Worm (Caenorhabditis elegans): ENCODE data around the gene btf-1.

Gene btf-1

ce11 chrII:13199674-13200215 lies at the start of gene btf-1:
Gene btf-1 (plus strand): TSS chrII:13200165.
- TF ChIP-seq ceh-2 (tag; optimal IDR thresholded peaks at IDR 0.05) (peak; percentile 73), eyg-1 (tag; optimal IDR thresholded peaks at IDR 0.05) (peak; percentile 16), ztf-16 (tag; optimal IDR thresholded peaks at IDR 0.05) (peak; percentile 71), ceh-18 (tag; optimal IDR thresholded peaks at IDR 0.05) (peak; percentile 35), T23F11.4 (GFP tag; optimal IDR thresholded peaks at IDR 0.05) (peak; percentile 3), lin-11 (tag; optimal IDR thresholded peaks at IDR 0.05) (no peak), nfya-1 (tag; optimal IDR thresholded peaks at IDR 0.05) (peak; percentile 16), ahr-1 (tag; optimal IDR thresholded peaks at IDR 0.05) (peak; percentile 80), tbx-2 (tag; optimal IDR thresholded peaks at IDR 0.05) (peak; percentile 85), hlh-30 (tag; optimal IDR thresholded peaks at IDR 0.05; ENCODE audit: insufficient read depth) (no peak), ttx-3 (tag; optimal IDR thresholded peaks at IDR 0.05) (peak; percentile 34), gmeb-2 (tag; optimal IDR thresholded peaks at IDR 0.05) (no peak), K09A11.1 (tag; optimal IDR thresholded peaks at IDR 0.05; ENCODE audit: insufficient read depth) (no peak), ceh-34 (tag; optimal IDR thresholded peaks at IDR 0.05) (peak; percentile 42), hlh-6 (tag; optimal IDR thresholded peaks at IDR 0.05) (no peak), sox-2 (GFP tag; IDR thresholded peaks at IDR 0.05) (no peak), fkh-10 (GFP tag; optimal IDR thresholded peaks at IDR 0.05) (no peak), ref-2 (tag; optimal IDR thresholded peaks at IDR 0.05) (peak; percentile 82), F13H6.1 (tag; optimal IDR thresholded peaks at IDR 0.05) (peak; percentile 71), unc-42 (tag; optimal IDR thresholded peaks at IDR 0.05) (peak; percentile 19), ama-1 (optimal IDR thresholded peaks at IDR 0.05) (peak; percentile 81), Y22D7AL.16 (tag; optimal IDR thresholded peaks at IDR 0.05) (no peak), che-1 (tag; optimal IDR thresholded peaks at IDR 0.05) (no peak), pros-1 (tag; optimal IDR thresholded peaks at IDR 0.05) (no peak), madf-2 (tag; optimal IDR thresholded peaks at IDR 0.05) (peak; percentile 35), elt-2 (tag; optimal IDR thresholded peaks at IDR 0.05) (peak; percentile 81), K02D7.2 (tag; optimal IDR thresholded peaks at IDR 0.05) (no peak), nhr-11 (tag; optimal IDR thresholded peaks at IDR 0.05) (no peak), dmd-4 (tag; optimal IDR thresholded peaks at IDR 0.05; ENCODE audit: borderline replicate concordance) (no peak), unc-3 (GFP tag; conservative IDR thresholded peaks at IDR 0.05) (no peak), unc-3 (tag; optimal IDR thresholded peaks at IDR 0.05) (peak; percentile 73), C08G9.2 (tag; optimal IDR thresholded peaks at IDR 0.05) (peak; percentile 82), unc-86 (tag; optimal IDR thresholded peaks at IDR 0.05) (peak; percentile 73), rnt-1 (tag; optimal IDR thresholded peaks at IDR 0.05) (peak; percentile 34), pha-2 (tag; optimal IDR thresholded peaks at IDR 0.05) (peak; percentile 25), ceh-6 (GFP tag; optimal IDR thresholded peaks at IDR 0.05) (no peak), zip-5 (tag; optimal IDR thresholded peaks at IDR 0.05) (peak; percentile 93), pax-1 (tag; optimal IDR thresholded peaks at IDR 0.05) (no peak), ceh-24 (tag; optimal IDR thresholded peaks at IDR 0.05) (no peak), fax-1 (tag; optimal IDR thresholded peaks at IDR 0.05) (peak; percentile 86), dve-1 (tag; optimal IDR thresholded peaks at IDR 0.05) (no peak), mec-3 (tag; optimal IDR thresholded peaks at IDR 0.05; ENCODE audit: borderline replicate concordance) (no peak), lim-6 (tag; optimal IDR thresholded peaks at IDR 0.05) (peak; percentile 69), ceh-19 (GFP tag; optimal IDR thresholded peaks at IDR 0.05) (peak; percentile 23), npax-4 (tag; optimal IDR thresholded peaks at IDR 0.05) (peak; percentile 38), pat-9 (tag; optimal IDR thresholded peaks at IDR 0.05) (peak; percentile 7), unc-55 (GFP tag; optimal IDR thresholded peaks at IDR 0.05) (no peak), tbx-7 (tag; optimal IDR thresholded peaks at IDR 0.05) (peak; percentile 78), ceh-14 (tag; optimal IDR thresholded peaks at IDR 0.05) (peak; percentile 91), hlh-8 (tag; optimal IDR thresholded peaks at IDR 0.05) (peak; percentile 91), hlh-15 (tag; optimal IDR thresholded peaks at IDR 0.05) (peak; percentile 42), ets-4 (tag; optimal IDR thresholded peaks at IDR 0.05) (peak; percentile 68), ceh-31 (tag; optimal IDR thresholded peaks at IDR 0.05) (peak; percentile 93), fkh-6 (tag; optimal IDR thresholded peaks at IDR 0.05) (peak; percentile 10)
